Fruit fly (Drosophila melanogaster): ENCODE data around the gene MRG15.

The MRG15 gene

DNA sequence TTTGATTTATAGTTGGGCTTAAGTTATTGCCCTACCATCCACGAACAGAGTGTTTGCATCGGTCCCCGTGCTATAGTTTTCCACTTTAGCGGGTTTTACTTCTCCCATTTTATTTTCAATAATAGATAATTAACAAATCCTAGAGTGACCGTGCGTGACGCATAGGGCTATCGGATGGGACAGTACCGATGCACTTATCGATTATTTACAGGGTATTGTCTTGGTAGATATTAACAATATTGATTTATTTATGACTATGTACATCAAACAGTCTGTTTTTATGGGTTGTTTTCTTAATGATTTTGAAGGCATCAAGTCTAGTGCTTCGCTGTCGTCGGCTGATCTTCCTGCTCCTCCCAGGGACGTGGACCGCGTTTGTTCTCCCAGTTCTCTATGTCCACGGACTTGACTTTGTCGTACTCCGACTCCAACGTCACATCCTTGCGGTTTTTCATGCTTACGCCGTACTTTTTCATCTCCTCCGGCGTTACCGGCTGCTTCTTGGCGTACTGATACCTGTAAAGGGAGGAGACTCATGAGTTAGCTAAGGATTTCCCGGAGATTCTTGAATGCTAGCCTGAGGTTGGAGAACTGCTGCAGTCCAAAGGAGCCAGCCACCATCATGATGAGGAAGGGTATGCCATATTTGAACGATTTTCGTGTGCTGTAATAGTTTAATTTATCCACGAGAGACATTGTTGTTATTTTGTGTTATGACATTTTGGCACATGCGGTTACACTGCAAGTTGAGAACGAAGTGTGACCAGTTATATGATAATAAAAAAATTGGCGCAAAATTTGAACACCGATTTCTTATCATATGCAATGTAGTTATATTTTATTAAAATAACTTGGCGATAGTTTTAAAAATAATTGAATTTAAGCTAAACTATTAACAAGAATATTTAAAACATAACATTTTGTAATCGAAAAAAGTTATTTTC is at the start of gene MRG15, which contains the start of gene Tm1:
MRG15 (minus strand) TSS at position 184 of the 944 bp plus-strand sequence.
Tm1 (plus strand) TSS at position 295 of the 944 bp plus-strand sequence.
- TF ChIP-seq Pif1B (GFP tag; optimal IDR thresholded peaks at IDR 0.05) (no peak), CG17806 (tag; optimal IDR thresholded peaks at IDR 0.05) (no peak), D1 (tag; optimal IDR thresholded peaks at IDR 0.05) (no peak), CG32121 (GFP tag; IDR thresholded peaks at IDR 0.05) (no peak), rn (GFP tag; IDR thresholded peaks at IDR 0.05) (no peak), fd96Ca (GFP tag; IDR thresholded peaks at IDR 0.05) (no peak), Snoo (tag; optimal IDR thresholded peaks at IDR 0.05) (no peak), CG15710 (tag; optimal IDR thresholded peaks at IDR 0.05) (no peak), gl (tag; optimal IDR thresholded peaks at IDR 0.05) (no peak), Pif1A (GFP tag; optimal IDR thresholded peaks at IDR 0.05) (no peak), CG4496 (GFP tag; IDR thresholded peaks at IDR 0.05) (no peak), CG13204 (GFP tag; optimal IDR thresholded peaks at IDR 0.05) (no peak), CG34367 (tag; optimal IDR thresholded peaks at IDR 0.05) (no peak), CG8301 (tag; optimal IDR thresholded peaks at IDR 0.05) (no peak)

DNA sequence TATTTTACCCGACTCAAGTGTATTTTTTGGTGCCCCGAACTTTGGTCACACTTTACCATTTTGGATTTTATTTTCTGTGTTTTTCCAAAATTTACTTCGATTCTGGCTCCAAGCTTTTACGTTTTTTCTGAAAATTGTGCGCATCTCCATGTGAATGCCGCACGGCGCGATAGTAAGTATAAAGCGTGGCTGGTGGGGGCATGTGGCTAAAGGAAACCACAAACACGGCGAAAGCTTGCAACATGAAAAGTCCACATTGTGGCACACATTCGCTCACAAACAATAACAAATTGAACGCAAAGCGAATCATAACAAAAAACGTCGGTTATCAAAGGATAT is 42.8 kb upstream of the MRG15 start, which contains the start of gene ear:
ear (plus strand) TSS at position 10 of the 339 bp plus-strand sequence.
- no peak for TF ChIP-seq D1 (tag; optimal IDR thresholded peaks at IDR 0.05)
- no peak for TF ChIP-seq CG8159 (tag; optimal IDR thresholded peaks at IDR 0.05)
- no peak for TF ChIP-seq CG4496 (GFP tag; IDR thresholded peaks at IDR 0.05)
- TF ChIP-seq EcR (GFP tag; optimal IDR thresholded peaks at IDR 0.05), result no peak
- TF ChIP-seq gl (tag; optimal IDR thresholded peaks at IDR 0.05), result no peak
- no peak for TF ChIP-seq Ets98B (GFP tag; IDR thresholded peaks at IDR 0.05)
- no peak for TF ChIP-seq CG15710 (tag; optimal IDR thresholded peaks at IDR 0.05)
- TF ChIP-seq CG17806 (tag; optimal IDR thresholded peaks at IDR 0.05), result no peak
- TF ChIP-seq CG12605 (GFP tag; IDR thresholded peaks at IDR 0.05), result no peak
- no peak for TF ChIP-seq CG34367 (tag; optimal IDR thresholded peaks at IDR 0.05)
- TF ChIP-seq Snoo (tag; optimal IDR thresholded peaks at IDR 0.05), result no peak

- TF ChIP-seq CG13204 (GFP tag; optimal IDR thresholded peaks at IDR 0.05) (no peak), EcR (GFP tag; optimal IDR thresholded peaks at IDR 0.05) (no peak), CG8159 (tag; optimal IDR thresholded peaks at IDR 0.05) (peak; percentile 98), Ets98B (GFP tag; IDR thresholded peaks at IDR 0.05) (peak; percentile 73), CG15710 (tag; optimal IDR thresholded peaks at IDR 0.05) (peak; percentile 46), CG17806 (tag; optimal IDR thresholded peaks at IDR 0.05) (peak; percentile 44), D1 (tag; optimal IDR thresholded peaks at IDR 0.05) (no peak), Pif1A (GFP tag; optimal IDR thresholded peaks at IDR 0.05) (no peak), rn (GFP tag; IDR thresholded peaks at IDR 0.05) (0 out of 2 replicates have a peak, but pooled peaks have one; percentile 4), CG8301 (tag; optimal IDR thresholded peaks at IDR 0.05) (peak; percentile 59), CG4496 (GFP tag; IDR thresholded peaks at IDR 0.05) (peak; percentile 53; the same call in 2 of the 3 replicates), CG9948 (tag; optimal IDR thresholded peaks at IDR 0.05) (peak; percentile 25), gl (tag; optimal IDR thresholded peaks at IDR 0.05) (no peak), CG32121 (GFP tag; IDR thresholded peaks at IDR 0.05) (peak; percentile 35), CG10348 (GFP tag; IDR thresholded peaks at IDR 0.05) (no peak), CG34367 (tag; optimal IDR thresholded peaks at IDR 0.05) (peak; percentile 50), fd96Ca (GFP tag; IDR thresholded peaks at IDR 0.05) (peak; percentile 71), Pif1B (GFP tag; optimal IDR thresholded peaks at IDR 0.05) (no peak), CG12605 (GFP tag; IDR thresholded peaks at IDR 0.05) (0 out of 2 replicates have a peak, but pooled peaks have one; percentile 9), Snoo (tag; optimal IDR thresholded peaks at IDR 0.05) (peak; percentile 61), CG14655 (GFP tag; optimal IDR thresholded peaks at IDR 0.05) (no peak)
Observed at dm6 chr3R:15319912-15320746, 42.2 kb upstream of the MRG15 start, which contains the start of the genes CG6276 and CG44040. Gene CG6276 (minus strand): TSS chr3R:15320069. Gene CG44040 (plus strand): TSS chr3R:15320378.

DNA sequence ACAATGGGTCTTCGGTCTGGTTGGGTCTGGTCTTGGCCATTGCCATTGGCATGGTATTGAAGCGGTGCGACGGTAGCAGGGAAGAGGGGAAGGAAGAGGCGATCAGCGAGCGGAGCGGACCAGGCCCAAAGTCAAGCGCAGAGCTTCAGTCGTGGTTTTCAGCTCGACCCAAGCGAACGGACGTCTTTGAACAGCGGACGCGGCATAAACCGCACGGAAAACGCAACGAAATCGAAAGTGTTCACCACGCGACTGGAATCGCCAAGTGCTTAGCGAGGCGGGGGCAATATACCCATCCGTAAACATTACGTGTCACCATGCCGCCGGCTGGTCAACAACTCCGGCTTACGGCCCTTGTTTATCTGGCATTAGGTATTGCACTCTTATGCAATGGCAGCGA is 38.4 kb upstream of the MRG15 start, which contains the start of gene CG14866:
CG14866 (plus strand) TSS at position 146 of the 400 bp plus-strand sequence.
- TF ChIP-seq gl (tag; optimal IDR thresholded peaks at IDR 0.05), result no peak

- TF ChIP-seq Pif1B (GFP tag; optimal IDR thresholded peaks at IDR 0.05), result no peak
- TF ChIP-seq Snoo (tag; optimal IDR thresholded peaks at IDR 0.05), result no peak
- TF ChIP-seq CG34367 (tag; optimal IDR thresholded peaks at IDR 0.05), result no peak
- no peak for TF ChIP-seq Pif1A (GFP tag; optimal IDR thresholded peaks at IDR 0.05)
- no peak for TF ChIP-seq EcR (GFP tag; optimal IDR thresholded peaks at IDR 0.05)
- no peak for TF ChIP-seq D1 (tag; optimal IDR thresholded peaks at IDR 0.05)
- no peak for TF ChIP-seq CG15710 (tag; optimal IDR thresholded peaks at IDR 0.05)
- no peak for TF ChIP-seq CG10348 (GFP tag; IDR thresholded peaks at IDR 0.05)
Observed at dm6 chr3R:15313836-15314235, 35.9 kb upstream of the MRG15 start.
